Fruit fly (Drosophila melanogaster) ovary, adult (tissue): Measurements from ENCODE around the gene Lrr47.

Experiments used
- CG17801 ChIP-seq: fragments of 200-800 bp; optimal IDR thresholded peaks from 2 replicates; lab custom pipeline; 2019; ENCODE audit warnings: missing biosample characterization, mild to moderate bottlenecking, missing genetic modification characterization, moderate library complexity; ENCODE audit not compliant: partially characterized antibody

Lrr47 gene

dm6 chr2L:10565674-10566073 is 48.5 kb downstream of the Lrr47 start:
- no peak for TF ChIP-seq CG17801 (GFP tag; lab: Kevin White, UChicago)

- no peak for TF ChIP-seq CG17801 (GFP tag; lab: Kevin White, UChicago)
These were observed 49.8 kb downstream of the Lrr47 start, which contains the start of gene CG6138 for dm6 chr2L:10566955-10567354. Gene CG6138 (plus strand): TSS chr2L:10567255.
